Fruit fly (Drosophila melanogaster) whole organism, embryonic: ENCODE measurements around the gene RpL6.

Experiments
- Atf3 ChIP-seq: fragments of 200-800 bp; sonication (Bioruptor generic); optimal IDR thresholded peaks from 3 replicates; lab custom pipeline; 2016; ENCODE audit warnings: missing biosample characterization, missing genetic modification characterization
- CG10462 ChIP-seq: fragments of 200-800 bp; sonication (Bioruptor generic); optimal IDR thresholded peaks from 2 replicates; lab custom pipeline; 2016; ENCODE audit warnings: missing biosample characterization, missing genetic modification characterization
- CG11398 ChIP-seq: fragments of 200-800 bp; sonication (Bioruptor generic); optimal IDR thresholded peaks from 2 replicates; lab custom pipeline; 2016; ENCODE audit warnings: missing biosample characterization, missing genetic modification characterization
- CG11456 ChIP-seq: fragments of 200-800 bp; sonication (Bioruptor generic); IDR thresholded peaks from 3 replicates; pipeline ENCODE4 v1.3.6; 2022; ENCODE audit warnings: missing biosample characterization, missing genetic modification characterization
- CG14441 ChIP-seq: fragments of 200-800 bp; sonication (Bioruptor generic); IDR thresholded peaks from 2 replicates; pipeline ENCODE4 v1.3.6; 2022; ENCODE audit warnings: missing biosample characterization, missing genetic modification characterization
- CG16813 ChIP-seq: fragments of 200-800 bp; sonication (Bioruptor generic); IDR thresholded peaks from 3 replicates; pipeline ENCODE4 v1.3.6; 2022; ENCODE audit warnings: missing biosample characterization, missing genetic modification characterization; ENCODE audit not compliant: partially characterized antibody
- CG16815 ChIP-seq: fragments of 200-800 bp; sonication (Bioruptor generic); optimal IDR thresholded peaks from 3 replicates; lab custom pipeline; 2017; ENCODE audit warnings: missing biosample characterization, mild to moderate bottlenecking, missing genetic modification characterization
- CG17802 ChIP-seq: fragments of 200-800 bp; sonication (Bioruptor generic); optimal IDR thresholded peaks from 2 replicates; lab custom pipeline; 2018; ENCODE audit warnings: missing biosample characterization, mild to moderate bottlenecking, missing genetic modification characterization, moderate library complexity
- CG17829 ChIP-seq: fragments of 200-800 bp; optimal IDR thresholded peaks from 2 replicates; lab custom pipeline; 2019; ENCODE audit warnings: missing biosample characterization, mild to moderate bottlenecking, missing genetic modification characterization, moderate library complexity
- CG18599 ChIP-seq: fragments of 200-800 bp; sonication (Bioruptor generic); optimal IDR thresholded peaks from 3 replicates; lab custom pipeline; 2017; ENCODE audit warnings: missing biosample characterization, missing genetic modification characterization, mild to moderate bottlenecking, moderate library complexity, missing genetic modification reagents
- CG18619 ChIP-seq: fragments of 200-800 bp; sonication (Bioruptor generic); optimal IDR thresholded peaks from 3 replicates; lab custom pipeline; 2017; ENCODE audit warnings: missing biosample characterization, mild to moderate bottlenecking, missing genetic modification characterization
- CG2678 ChIP-seq: fragments of 200-800 bp; sonication (Bioruptor generic); optimal IDR thresholded peaks from 3 replicates; lab custom pipeline; 2019; ENCODE audit warnings: missing biosample characterization, mild to moderate bottlenecking, missing genetic modification characterization, moderate library complexity
- CG30020 ChIP-seq: fragments of 200-800 bp; optimal IDR thresholded peaks from 2 replicates; lab custom pipeline; 2019; ENCODE audit warnings: missing biosample characterization, mild to moderate bottlenecking, missing genetic modification characterization, moderate library complexity
- CG30431 ChIP-seq: fragments of 200-800 bp; sonication (Bioruptor generic); optimal IDR thresholded peaks from 2 replicates; lab custom pipeline; 2017; ENCODE audit warnings: missing biosample characterization, missing genetic modification characterization
- CG3065 ChIP-seq: fragments of 200-800 bp; sonication (Bioruptor generic); optimal IDR thresholded peaks from 2 replicates; lab custom pipeline; 2016; ENCODE audit warnings: missing biosample characterization, missing genetic modification characterization
- CG31224 ChIP-seq: fragments of 200-800 bp; sonication (Bioruptor generic); IDR thresholded peaks from 2 replicates; pipeline ENCODE4 v1.3.6; 2022; ENCODE audit warnings: missing biosample characterization, missing genetic modification characterization
- CG4617 ChIP-seq: fragments of 200-800 bp; sonication (Bioruptor generic); optimal IDR thresholded peaks from 3 replicates; lab custom pipeline; 2016; ENCODE audit warnings: missing biosample characterization, missing genetic modification characterization, borderline replicate concordance
- CG4820 ChIP-seq: fragments of 200-800 bp; sonication (Bioruptor generic); optimal IDR thresholded peaks from 3 replicates; lab custom pipeline; 2016; ENCODE audit warnings: missing biosample characterization, missing genetic modification characterization
- CG5245 ChIP-seq: fragments of 200-800 bp; sonication (Bioruptor generic); optimal IDR thresholded peaks from 3 replicates; lab custom pipeline; 2016; ENCODE audit warnings: missing biosample characterization, missing genetic modification characterization
- CG8281 ChIP-seq: fragments of 200-800 bp; sonication (Bioruptor generic); optimal IDR thresholded peaks from 2 replicates; lab custom pipeline; 2018; ENCODE audit warnings: missing biosample characterization, mild to moderate bottlenecking, missing genetic modification characterization, moderate library complexity
- CG8944 ChIP-seq: fragments of 200-800 bp; sonication (Bioruptor generic); optimal IDR thresholded peaks from 3 replicates; lab custom pipeline; 2016; ENCODE audit warnings: missing biosample characterization, missing genetic modification characterization
- Dref ChIP-seq: fragments of 200-800 bp; sonication (Bioruptor generic); IDR thresholded peaks from 2 replicates; pipeline ENCODE4 v1.3.6; 2022; ENCODE audit warnings: missing biosample characterization, missing genetic modification characterization
- Hr78 ChIP-seq, 2 experiments: fragments of 200-800 bp in 1 of 2; fragments of >200 bp in 1 of 2; sonication (Bioruptor generic) in 1 of 2; optimal IDR thresholded peaks; 2 replicates each; lab custom pipeline; 2017 to 2019; ENCODE audit warnings: missing biosample characterization in 2 of 2, missing genetic modification characterization in 2 of 2, mild to moderate bottlenecking in 1 of 2, moderate library complexity in 1 of 2
- Med ChIP-seq: fragments of 200-800 bp; sonication (Bioruptor generic); peaks from one replicate; lab custom pipeline; 2016; ENCODE audit warnings: missing biosample characterization, missing genetic modification characterization, mild to moderate bottlenecking, inconsistent platforms, moderate library complexity
- NC2α ChIP-seq: fragments of 200-800 bp; sonication (Bioruptor generic); optimal IDR thresholded peaks from 2 replicates; lab custom pipeline; 2016; ENCODE audit warnings: missing biosample characterization, missing genetic modification characterization
- Optix ChIP-seq: fragments of 200-800 bp; sonication (Bioruptor generic); IDR thresholded peaks from 3 replicates; pipeline ENCODE4 v1.3.6; 2022; ENCODE audit warnings: missing biosample characterization, missing genetic modification characterization
- Rfx ChIP-seq: fragments of 200-800 bp; sonication (Bioruptor generic); IDR thresholded peaks from 2 replicates; pipeline ENCODE4 v1.3.6; 2022; ENCODE audit warnings: missing biosample characterization, missing genetic modification characterization
- Six4 ChIP-seq: fragments of 200-800 bp; sonication (Bioruptor generic); optimal IDR thresholded peaks from 2 replicates; lab custom pipeline; 2016; ENCODE audit warnings: missing biosample characterization, missing genetic modification characterization
- Spps ChIP-seq: fragments of 200-800 bp; sonication (Bioruptor generic); optimal IDR thresholded peaks from 2 replicates; lab custom pipeline; 2018; ENCODE audit warnings: missing biosample characterization, mild to moderate bottlenecking, missing genetic modification characterization
- al ChIP-seq: fragments of 200-800 bp; sonication (Bioruptor generic); IDR thresholded peaks from 2 replicates; pipeline ENCODE4 v1.3.6; 2022; ENCODE audit warnings: missing biosample characterization, missing genetic modification characterization
- amos ChIP-seq: fragments of 200-800 bp; sonication (Bioruptor generic); IDR thresholded peaks from 2 replicates; pipeline ENCODE4 v1.3.6; 2022; ENCODE audit warnings: missing biosample characterization, missing genetic modification characterization; ENCODE audit not compliant: partially characterized antibody
- br ChIP-seq: fragments of >200 bp; optimal IDR thresholded peaks from 2 replicates; lab custom pipeline; 2017
- caup ChIP-seq: fragments of 200-800 bp; sonication (Bioruptor generic); optimal IDR thresholded peaks from 3 replicates; lab custom pipeline; 2017; ENCODE audit warnings: missing biosample characterization, mild to moderate bottlenecking, missing genetic modification characterization, moderate library complexity; ENCODE audit not compliant: severe bottlenecking
- chinmo ChIP-seq: fragments of 200-800 bp; sonication (Bioruptor generic); IDR thresholded peaks from 4 replicates; pipeline ENCODE4 v1.3.6; 2022; ENCODE audit warnings: missing biosample characterization, missing genetic modification characterization; ENCODE audit not compliant: partially characterized antibody
- exex ChIP-seq: fragments of 200-800 bp; sonication (Bioruptor generic); optimal IDR thresholded peaks from 4 replicates; lab custom pipeline; 2018; ENCODE audit warnings: missing biosample characterization, mild to moderate bottlenecking, missing genetic modification characterization, moderate library complexity
- gcm ChIP-seq: fragments of 200-800 bp; sonication (Bioruptor generic); optimal IDR thresholded peaks from 2 replicates; lab custom pipeline; 2019; ENCODE audit warnings: missing biosample characterization, mild to moderate bottlenecking, missing genetic modification characterization, moderate library complexity
- gfzf ChIP-seq: fragments of 200-800 bp; sonication (Bioruptor generic); optimal IDR thresholded peaks from 2 replicates; lab custom pipeline; 2016; ENCODE audit warnings: missing biosample characterization, mild to moderate bottlenecking, missing genetic modification characterization, moderate library complexity
- her ChIP-seq: fragments of 200-800 bp; sonication (Bioruptor generic); optimal IDR thresholded peaks from 2 replicates; lab custom pipeline; 2016; ENCODE audit warnings: missing biosample characterization, missing genetic modification characterization
- ken ChIP-seq: fragments of 200-800 bp; sonication (Bioruptor generic); IDR thresholded peaks from 3 replicates; pipeline ENCODE4 v1.3.6; 2022; ENCODE audit warnings: missing biosample characterization, missing genetic modification characterization
- p53 ChIP-seq: fragments of 200-800 bp; sonication (Bioruptor generic); optimal IDR thresholded peaks from 2 replicates; lab custom pipeline; 2016; ENCODE audit warnings: missing biosample characterization, missing genetic modification characterization
- phol ChIP-seq: fragments of 200-800 bp; sonication (Bioruptor generic); optimal IDR thresholded peaks from 3 replicates; lab custom pipeline; 2018; ENCODE audit warnings: missing biosample characterization, mild to moderate bottlenecking, missing genetic modification characterization, moderate library complexity
- prd ChIP-seq, 3 experiments: fragments of >200 bp in 2 of 3; fragments of 200-800 bp in 1 of 3; sonication (Bioruptor generic) in 1 of 3; optimal IDR thresholded peaks in 2 of 3; IDR thresholded peaks in 1 of 3; 2 replicates in 2 of 3; 3 replicates in 1 of 3; pipeline versions ENCODE4 v1.3.6 to Lab custom; 2017 to 2022; ENCODE audit warnings: missing biosample characterization in 1 of 3, missing genetic modification characterization in 1 of 3
- pros ChIP-seq: fragments of 200-800 bp; sonication (Bioruptor generic); optimal IDR thresholded peaks from 3 replicates; lab custom pipeline; 2019; ENCODE audit warnings: missing biosample characterization, mild to moderate bottlenecking, missing genetic modification characterization, moderate library complexity
- repo ChIP-seq: fragments of 200-800 bp; sonication (Bioruptor generic); optimal IDR thresholded peaks from 2 replicates; lab custom pipeline; 2016; ENCODE audit warnings: missing biosample characterization, missing genetic modification characterization
- sens-2 ChIP-seq: fragments of 200-800 bp; sonication (Bioruptor generic); IDR thresholded peaks from 2 replicates; pipeline ENCODE4 v1.3.6; 2022; ENCODE audit warnings: missing biosample characterization, missing genetic modification characterization
- slou ChIP-seq: fragments of 200-800 bp; sonication (Bioruptor generic); optimal IDR thresholded peaks from 3 replicates; lab custom pipeline; 2016; ENCODE audit warnings: missing biosample characterization, missing genetic modification characterization
- trem ChIP-seq: fragments of 200-800 bp; optimal IDR thresholded peaks from 3 replicates; lab custom pipeline; 2019; ENCODE audit warnings: missing biosample characterization, mild to moderate bottlenecking, missing genetic modification characterization, moderate library complexity
- yki ChIP-seq: fragments of >200 bp; optimal IDR thresholded peaks from 3 replicates; lab custom pipeline; 2018
- zen2 ChIP-seq: fragments of 200-800 bp; sonication (Bioruptor generic); IDR thresholded peaks from 3 replicates; pipeline ENCODE4 v1.3.6; 2022; ENCODE audit warnings: missing biosample characterization, missing genetic modification characterization; ENCODE audit not compliant: partially characterized antibody
- zf30C ChIP-seq: fragments of 200-800 bp; sonication (Bioruptor generic); optimal IDR thresholded peaks from 3 replicates; lab custom pipeline; 2018; ENCODE audit warnings: missing biosample characterization, mild to moderate bottlenecking, missing genetic modification characterization

RpL6 gene

DNA sequence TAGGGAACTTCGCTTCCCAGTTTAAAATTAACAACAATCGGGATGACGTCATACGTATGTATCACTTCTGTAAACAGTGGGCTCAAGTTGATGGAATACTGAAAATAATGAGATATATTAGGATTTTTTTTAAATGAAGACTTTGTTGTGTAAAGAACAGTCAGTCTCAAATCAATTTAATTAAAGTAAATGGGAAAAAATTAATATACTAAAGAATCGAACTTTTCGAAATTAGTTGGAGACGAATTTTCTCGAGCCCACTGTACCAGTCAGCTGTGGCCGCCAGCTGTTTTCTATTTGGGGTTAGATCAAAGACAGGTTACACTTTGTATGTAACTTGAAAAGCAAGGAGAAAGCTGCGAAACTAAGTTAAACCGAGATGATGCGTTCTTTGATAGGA is 7.6 kb downstream of the RpL6 start, which contains the start of gene CG1635 (continued):
- no peak for TF ChIP-seq prd (optimal IDR thresholded peaks at IDR 0.05; lab: Kevin White, UChicago)
- TF ChIP-seq prd (GFP tag; IDR thresholded peaks at IDR 0.05; lab: Robert Waterston, UW): peak; percentile 99
- TF ChIP-seq CG16815: peak; percentile 98
- peak; percentile 95 for TF ChIP-seq CG8281 (tag; lab: Kevin White, UChicago)
- peak; percentile 97 for TF ChIP-seq CG10462 (GFP tag; lab: Kevin White, UChicago)
- peak; percentile 99 for TF ChIP-seq Atf3 (GFP tag; lab: Kevin White, UChicago)
- TF ChIP-seq CG8944 (GFP tag; lab: Kevin White, UChicago): peak; percentile 96
- no peak for TF ChIP-seq zen2 (GFP tag; lab: Robert Waterston, UW)
- TF ChIP-seq Optix (GFP tag; lab: Robert Waterston, UW): peak; percentile 96
- peak; percentile 91 for TF ChIP-seq pros (GFP tag; lab: Kevin White, UChicago)
- peak; percentile 61 for TF ChIP-seq zf30C (GFP tag; lab: Kevin White, UChicago)
- TF ChIP-seq CG18599 (GFP tag; lab: Kevin White, UChicago): peak; percentile 100
- peak; percentile 99 for TF ChIP-seq sens-2 (GFP tag; lab: Robert Waterston, UW)
- peak; percentile 99 for TF ChIP-seq caup (GFP tag; lab: Kevin White, UChicago)
- TF ChIP-seq Rfx (GFP tag; lab: Robert Waterston, UW): peak; percentile 99
- TF ChIP-seq phol: peak; percentile 99
- TF ChIP-seq CG17802: peak; percentile 92
- peak; percentile 99 for TF ChIP-seq al (GFP tag; lab: Robert Waterston, UW)
- TF ChIP-seq CG5245 (GFP tag; lab: Kevin White, UChicago): peak; percentile 97
- TF ChIP-seq gcm (GFP tag; lab: Kevin White, UChicago): peak; percentile 100
- TF ChIP-seq CG3065: peak; percentile 95
- TF ChIP-seq CG30431 (GFP tag; lab: Kevin White, UChicago): peak; percentile 97
- peak; percentile 97 for TF ChIP-seq NC2α (GFP tag; lab: Kevin White, UChicago)
- peak; percentile 98 for TF ChIP-seq CG31224
- TF ChIP-seq CG4820 (GFP tag; lab: Kevin White, UChicago): peak; percentile 98
- TF ChIP-seq her: peak; percentile 96
- TF ChIP-seq ken (GFP tag; lab: Robert Waterston, UW): peak; percentile 99
- TF ChIP-seq CG18619 (GFP tag; lab: Kevin White, UChicago): peak; percentile 99
- peak; percentile 90 for TF ChIP-seq repo (GFP tag; lab: Kevin White, UChicago)
- TF ChIP-seq br (lab: Kevin White, UChicago): no peak
- peak; percentile 92 for TF ChIP-seq CG30020 (tag; lab: Kevin White, UChicago)
- peak; percentile 98 for TF ChIP-seq CG4617 (GFP tag; lab: Kevin White, UChicago)
- peak; percentile 98 for TF ChIP-seq CG11398 (GFP tag; lab: Kevin White, UChicago)
- TF ChIP-seq Spps: peak; percentile 100
- peak; percentile 58; the same call in 1 of the 2 replicates for TF ChIP-seq amos (GFP tag; lab: Robert Waterston, UW)
- TF ChIP-seq trem (tag; lab: Kevin White, UChicago): peak; percentile 97
- peak; percentile 50 for TF ChIP-seq Dref (GFP tag; lab: Robert Waterston, UW)
- TF ChIP-seq CG2678 (tag; lab: Kevin White, UChicago): peak; percentile 100
- peak; percentile 7 for TF ChIP-seq gfzf
- no peak for TF ChIP-seq yki (lab: Kevin White, UChicago)
- TF ChIP-seq CG14441 (GFP tag; lab: Robert Waterston, UW): peak; percentile 99
- TF ChIP-seq CG17829: peak; percentile 100
- TF ChIP-seq Med (GFP tag; lab: Kevin White, UChicago): peak; percentile 99
- TF ChIP-seq chinmo (GFP tag; lab: Robert Waterston, UW): no peak
- TF ChIP-seq CG16813 (GFP tag; lab: Robert Waterston, UW): peak; percentile 51
- TF ChIP-seq CG11456: peak; percentile 99
- TF ChIP-seq Six4 (GFP tag; lab: Kevin White, UChicago): peak; percentile 98
- peak; percentile 72 for TF ChIP-seq p53 (GFP tag; lab: Kevin White, UChicago)
- TF ChIP-seq slou: peak; percentile 96
- peak in 1 of 2 experiments; percentile 97 for TF ChIP-seq Hr78 (GFP tag; optimal IDR thresholded peaks at IDR 0.05; lab: Kevin White, UChicago)
- peak; percentile 98 for TF ChIP-seq exex
